Worm (Caenorhabditis elegans) whole organism, L2 larva: Measurements from ENCODE around the gene far-4.

Source experiments
- aly-2 ChIP-seq: fragments of 150-350 bp; optimal IDR thresholded peaks from 2 replicates; lab custom pipeline; 2014; ENCODE audit warnings: missing biosample characterization, missing genetic modification characterization
- ceh-82 ChIP-seq: fragments of 150-350 bp; optimal IDR thresholded peaks from 2 replicates; lab custom pipeline; 2014; ENCODE audit warnings: missing biosample characterization, missing genetic modification characterization
- dmd-4 ChIP-seq: sonication (generic microtip); optimal IDR thresholded peaks from 2 replicates; lab custom pipeline; 2017; ENCODE audit warnings: missing biosample characterization, missing genetic modification characterization
- elt-3 ChIP-seq: sonication (generic microtip); optimal IDR thresholded peaks from 2 replicates; lab custom pipeline; 2017; ENCODE audit warnings: missing biosample characterization, missing genetic modification characterization
- mab-5 ChIP-seq: fragments of 150-350 bp; optimal IDR thresholded peaks from 2 replicates; lab custom pipeline; 2014; ENCODE audit warnings: missing biosample characterization, missing genetic modification characterization
- nhr-237 ChIP-seq: fragments of 150-350 bp; optimal IDR thresholded peaks from 2 replicates; lab custom pipeline; 2014; ENCODE audit warnings: missing biosample characterization, missing genetic modification characterization

DNA sequence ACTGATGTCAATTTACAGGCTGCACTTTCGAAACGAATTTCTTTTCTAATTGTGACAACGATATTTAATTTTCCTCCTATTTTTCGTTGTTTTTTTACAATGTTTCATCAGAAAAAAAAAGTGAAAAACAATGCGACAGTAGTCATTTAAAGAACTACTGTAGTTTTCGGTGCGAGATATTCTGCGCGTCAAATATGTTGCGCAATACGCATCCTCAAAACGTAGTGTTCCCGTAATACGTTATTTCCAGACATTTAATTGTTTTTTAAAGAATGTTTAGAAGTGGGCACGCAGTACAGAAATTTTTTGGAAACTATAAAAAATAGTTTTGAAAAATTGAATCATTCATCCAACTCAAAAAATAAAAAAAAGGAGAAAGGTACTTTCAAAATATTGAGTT is 25.4 kb downstream of the far-4 start:
- no peak for TF ChIP-seq ceh-82 (tag; lab: Kevin White, UChicago)
- no peak for TF ChIP-seq dmd-4 (tag; lab: Kevin White, UChicago)
- no peak for TF ChIP-seq nhr-237 (tag; lab: Kevin White, UChicago)
- no peak for TF ChIP-seq elt-3 (tag; lab: Kevin White, UChicago)
- TF ChIP-seq aly-2 (tag; lab: Kevin White, UChicago), result no peak
- no peak for TF ChIP-seq mab-5 (tag; lab: Kevin White, UChicago)
